Fruit fly (Drosophila melanogaster) whole organism, prepupa: ENCODE data around the gene udt.

Source experiments
- Blimp-1 ChIP-seq: fragments of 200-800 bp; sonication (Bioruptor generic); optimal IDR thresholded peaks from 3 replicates; lab custom pipeline; 2017; ENCODE audit warnings: missing biosample characterization, missing genetic modification characterization, mild to moderate bottlenecking, moderate library complexity, missing genetic modification reagents
- CG10631 ChIP-seq: fragments of 200-800 bp; sonication (Bioruptor generic); optimal IDR thresholded peaks from 2 replicates; lab custom pipeline; 2016; ENCODE audit warnings: missing biosample characterization, missing genetic modification characterization
- CG32006 ChIP-seq: fragments of 200-800 bp; sonication (Bioruptor generic); optimal IDR thresholded peaks from 3 replicates; lab custom pipeline; 2017; ENCODE audit warnings: missing biosample characterization, mild to moderate bottlenecking, missing genetic modification characterization
- CG34406 ChIP-seq: fragments of 200-800 bp; sonication (Bioruptor generic); optimal IDR thresholded peaks from 3 replicates; lab custom pipeline; 2016; ENCODE audit warnings: missing biosample characterization, missing genetic modification characterization
- CG6854 ChIP-seq: fragments of 200-800 bp; sonication (Bioruptor generic); optimal IDR thresholded peaks from 2 replicates; lab custom pipeline; 2017; ENCODE audit warnings: missing biosample characterization, mild to moderate bottlenecking, missing genetic modification characterization
- Gug ChIP-seq: fragments of 200-800 bp; sonication (Bioruptor generic); IDR thresholded peaks from 2 replicates; pipeline ENCODE4 v1.3.6; 2022; ENCODE audit warnings: missing biosample characterization, missing genetic modification characterization
- Hr39 ChIP-seq: fragments of 200-800 bp; sonication (Bioruptor generic); optimal IDR thresholded peaks from 2 replicates; lab custom pipeline; 2016; ENCODE audit warnings: missing biosample characterization, missing genetic modification characterization
- Met ChIP-seq: fragments of 200-800 bp; sonication (Bioruptor generic); optimal IDR thresholded peaks from 3 replicates; lab custom pipeline; 2016; ENCODE audit warnings: missing biosample characterization, missing genetic modification characterization
- acj6 ChIP-seq: fragments of 200-800 bp; sonication (Bioruptor generic); optimal IDR thresholded peaks from 3 replicates; lab custom pipeline; 2016; ENCODE audit warnings: missing biosample characterization, missing genetic modification characterization
- cyc ChIP-seq: fragments of 200-800 bp; sonication (Bioruptor generic); optimal IDR thresholded peaks from 3 replicates; lab custom pipeline; 2016; ENCODE audit warnings: missing biosample characterization, missing genetic modification characterization
- eg ChIP-seq: fragments of 200-800 bp; sonication (Bioruptor generic); IDR thresholded peaks from 3 replicates; pipeline ENCODE4 v1.3.6; 2022; ENCODE audit warnings: missing biosample characterization, missing genetic modification characterization
- esn ChIP-seq: fragments of 200-800 bp; sonication (Bioruptor generic); optimal IDR thresholded peaks from 2 replicates; lab custom pipeline; 2016; ENCODE audit warnings: missing biosample characterization, mild to moderate bottlenecking, missing genetic modification characterization, moderate library complexity
- spab ChIP-seq: fragments of 200-800 bp; sonication (Bioruptor generic); optimal IDR thresholded peaks from 2 replicates; lab custom pipeline; 2017; ENCODE audit warnings: missing biosample characterization, mild to moderate bottlenecking, missing genetic modification characterization, missing genetic modification reagents
- topi ChIP-seq: fragments of 200-800 bp; sonication (Bioruptor generic); optimal IDR thresholded peaks from 3 replicates; lab custom pipeline; 2016; ENCODE audit warnings: missing biosample characterization, missing genetic modification characterization

DNA sequence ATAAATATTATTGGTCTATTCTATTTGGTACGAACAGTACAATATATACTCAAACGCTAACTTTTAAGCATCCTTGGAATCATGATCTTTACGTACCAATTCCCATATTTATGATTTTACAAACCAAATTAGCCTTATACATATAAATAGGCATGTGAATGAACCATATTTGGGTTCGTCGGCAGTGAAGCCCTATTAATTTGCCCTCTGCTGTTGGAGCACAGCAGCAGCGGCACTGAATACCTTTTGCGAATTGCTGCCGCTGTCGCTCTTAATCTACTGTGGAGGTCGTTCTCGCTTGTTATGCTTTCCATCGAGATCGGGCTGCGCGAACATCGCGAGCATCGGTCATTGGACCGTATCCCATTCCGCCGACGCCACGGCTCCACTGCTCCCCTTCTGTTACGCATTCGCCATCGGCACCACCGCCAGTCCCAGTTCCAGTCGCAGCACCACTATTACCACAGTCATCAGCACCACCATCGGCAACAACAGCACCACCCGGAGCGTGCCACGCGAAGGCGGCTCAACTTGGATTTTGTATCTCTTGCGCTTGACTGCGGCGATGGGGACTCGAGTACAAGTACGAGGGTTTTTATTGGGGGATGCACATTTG is 25.5 kb upstream of the udt start:
- TF ChIP-seq CG32006 (peak; percentile 88), esn (GFP tag; lab: Kevin White, UChicago) (peak; percentile 73), spab (GFP tag; lab: Kevin White, UChicago) (peak; percentile 77), Hr39 (GFP tag; lab: Kevin White, UChicago) (peak; percentile 60), eg (GFP tag; lab: Robert Waterston, UW) (peak; percentile 63), CG10631 (GFP tag; lab: Kevin White, UChicago) (peak; percentile 80), Blimp-1 (GFP tag; lab: Kevin White, UChicago) (no peak), acj6 (GFP tag; lab: Kevin White, UChicago) (peak; percentile 72), cyc (GFP tag; lab: Kevin White, UChicago) (peak; percentile 47), CG6854 (GFP tag; lab: Kevin White, UChicago) (peak; percentile 58), CG34406 (peak; percentile 63), Met (GFP tag; lab: Kevin White, UChicago) (peak; percentile 71), topi (GFP tag; lab: Kevin White, UChicago) (peak; percentile 66), Gug (GFP tag; lab: Robert Waterston, UW) (peak; percentile 68)
